Fruit fly (Drosophila melanogaster) whole organism, embryonic: ENCODE measurements around the gene CG13917.

Source experiments
- Aef1 ChIP-seq: fragments of 200-800 bp; sonication (Bioruptor generic); IDR thresholded peaks from 3 replicates; pipeline ENCODE4 v1.3.6; 2022; ENCODE audit warnings: missing biosample characterization, missing genetic modification characterization
- Atf3 ChIP-seq: fragments of 200-800 bp; sonication (Bioruptor generic); optimal IDR thresholded peaks from 3 replicates; lab custom pipeline; 2016; ENCODE audit warnings: missing biosample characterization, missing genetic modification characterization
- C15 ChIP-seq: fragments of 200-800 bp; sonication (Bioruptor generic); IDR thresholded peaks from 3 replicates; pipeline ENCODE4 v1.3.6; 2022; ENCODE audit warnings: missing biosample characterization, missing genetic modification characterization
- CG10654 ChIP-seq: fragments of 200-800 bp; sonication (Bioruptor generic); optimal IDR thresholded peaks from 2 replicates; lab custom pipeline; 2016; ENCODE audit warnings: missing biosample characterization, missing genetic modification characterization
- CG11247 ChIP-seq: fragments of 200-800 bp; sonication (Bioruptor generic); IDR thresholded peaks from 2 replicates; pipeline ENCODE4 v1.3.6; 2022; ENCODE audit warnings: missing biosample characterization, missing genetic modification characterization
- CG11398 ChIP-seq: fragments of 200-800 bp; sonication (Bioruptor generic); optimal IDR thresholded peaks from 2 replicates; lab custom pipeline; 2016; ENCODE audit warnings: missing biosample characterization, missing genetic modification characterization
- CG11456 ChIP-seq: fragments of 200-800 bp; sonication (Bioruptor generic); IDR thresholded peaks from 3 replicates; pipeline ENCODE4 v1.3.6; 2022; ENCODE audit warnings: missing biosample characterization, missing genetic modification characterization
- CG12104 ChIP-seq: fragments of 200-800 bp; sonication (Bioruptor generic); optimal IDR thresholded peaks from 3 replicates; lab custom pipeline; 2016; ENCODE audit warnings: missing biosample characterization, missing genetic modification characterization
- CG1233 ChIP-seq: fragments of 200-800 bp; sonication (Bioruptor generic); optimal IDR thresholded peaks from 4 replicates; lab custom pipeline; 2018; ENCODE audit warnings: missing biosample characterization, mild to moderate bottlenecking, missing genetic modification characterization
- CG15514 ChIP-seq: fragments of 200-800 bp; sonication (Bioruptor generic); optimal IDR thresholded peaks from 3 replicates; lab custom pipeline; 2017; ENCODE audit warnings: missing biosample characterization, missing genetic modification characterization, mild to moderate bottlenecking, moderate library complexity, missing genetic modification reagents
- CG15696 ChIP-seq: fragments of 200-800 bp; sonication (Bioruptor generic); optimal IDR thresholded peaks from 2 replicates; lab custom pipeline; 2019; ENCODE audit warnings: missing biosample characterization, mild to moderate bottlenecking, missing genetic modification characterization, moderate library complexity
- CG16863 ChIP-seq: fragments of 200-800 bp; sonication (Bioruptor generic); optimal IDR thresholded peaks from 3 replicates; lab custom pipeline; 2016; ENCODE audit warnings: missing biosample characterization, missing genetic modification characterization
- CG17385 ChIP-seq: fragments of 200-800 bp; sonication (Bioruptor generic); optimal IDR thresholded peaks from 3 replicates; lab custom pipeline; 2018; ENCODE audit warnings: missing biosample characterization, mild to moderate bottlenecking, missing genetic modification characterization
- CG2199 ChIP-seq: fragments of 200-800 bp; sonication (Bioruptor generic); IDR thresholded peaks from 3 replicates; pipeline ENCODE4 v1.3.6; 2022; ENCODE audit warnings: missing biosample characterization, missing genetic modification characterization
- CG2202 ChIP-seq: fragments of 200-800 bp; sonication (Bioruptor generic); optimal IDR thresholded peaks from 2 replicates; lab custom pipeline; 2018; ENCODE audit warnings: missing biosample characterization, mild to moderate bottlenecking, missing genetic modification characterization
- CG2889 ChIP-seq: fragments of 200-800 bp; sonication (Bioruptor generic); IDR thresholded peaks from 3 replicates; pipeline ENCODE4 v1.3.6; 2022; ENCODE audit warnings: missing biosample characterization, missing genetic modification characterization
- CG30403 ChIP-seq: fragments of 200-800 bp; sonication (Bioruptor generic); optimal IDR thresholded peaks from 3 replicates; lab custom pipeline; 2016; ENCODE audit warnings: missing biosample characterization, missing genetic modification characterization
- CG32532 ChIP-seq: fragments of 200-800 bp; sonication (Bioruptor generic); IDR thresholded peaks from 2 replicates; pipeline ENCODE4 v1.3.6; 2022; ENCODE audit warnings: missing biosample characterization, missing genetic modification characterization
- CG4820 ChIP-seq: fragments of 200-800 bp; sonication (Bioruptor generic); optimal IDR thresholded peaks from 3 replicates; lab custom pipeline; 2016; ENCODE audit warnings: missing biosample characterization, missing genetic modification characterization
- CG7357 ChIP-seq: fragments of 200-800 bp; sonication (Bioruptor generic); IDR thresholded peaks from 3 replicates; pipeline ENCODE4 v1.3.6; 2022; ENCODE audit warnings: missing biosample characterization, missing genetic modification characterization
- Dip3 ChIP-seq: fragments of 200-800 bp; sonication (Bioruptor generic); optimal IDR thresholded peaks from 3 replicates; lab custom pipeline; 2016; ENCODE audit warnings: missing biosample characterization, missing genetic modification characterization
- Dref ChIP-seq: fragments of 200-800 bp; sonication (Bioruptor generic); IDR thresholded peaks from 2 replicates; pipeline ENCODE4 v1.3.6; 2022; ENCODE audit warnings: missing biosample characterization, missing genetic modification characterization
- ERR ChIP-seq: fragments of 200-800 bp; sonication (Bioruptor generic); optimal IDR thresholded peaks from 2 replicates; lab custom pipeline; 2016; ENCODE audit warnings: missing biosample characterization, missing genetic modification characterization
- HLH54F ChIP-seq: fragments of 200-800 bp; sonication (Bioruptor generic); optimal IDR thresholded peaks from 3 replicates; lab custom pipeline; 2016; ENCODE audit warnings: missing biosample characterization, missing genetic modification characterization
- Mad ChIP-seq: fragments of 200-800 bp; sonication (Bioruptor generic); optimal IDR thresholded peaks from 2 replicates; lab custom pipeline; 2016; ENCODE audit warnings: missing biosample characterization, missing genetic modification characterization
- Meics ChIP-seq: fragments of 200-800 bp; sonication (Bioruptor generic); optimal IDR thresholded peaks from 2 replicates; lab custom pipeline; 2017; ENCODE audit warnings: missing biosample characterization, mild to moderate bottlenecking, missing genetic modification characterization
- NfI ChIP-seq: fragments of 200-800 bp; sonication (Bioruptor generic); optimal IDR thresholded peaks from 3 replicates; lab custom pipeline; 2018; ENCODE audit warnings: missing biosample characterization, mild to moderate bottlenecking, missing genetic modification characterization, moderate library complexity
- Side ChIP-seq: fragments of 200-800 bp; sonication (Bioruptor generic); optimal IDR thresholded peaks from 2 replicates; lab custom pipeline; 2016; ENCODE audit warnings: missing biosample characterization, missing genetic modification characterization
- Xbp1 ChIP-seq: fragments of 200-800 bp; sonication (Bioruptor generic); optimal IDR thresholded peaks from 3 replicates; lab custom pipeline; 2016; ENCODE audit warnings: missing biosample characterization, mild to moderate bottlenecking, missing genetic modification characterization
- ase ChIP-seq: fragments of 200-800 bp; sonication (Bioruptor generic); IDR thresholded peaks from 3 replicates; pipeline ENCODE4 v1.3.6; 2022; ENCODE audit warnings: missing biosample characterization, missing genetic modification characterization
- chm ChIP-seq: fragments of 200-800 bp; sonication (Bioruptor generic); IDR thresholded peaks from 2 replicates; pipeline ENCODE4 v1.3.6; 2022; ENCODE audit warnings: missing biosample characterization, missing genetic modification characterization
- crp ChIP-seq, 2 experiments: fragments of 200-800 bp; sonication (Bioruptor generic); optimal IDR thresholded peaks; 2 replicates in 1 of 2; 3 replicates in 1 of 2; lab custom pipeline; 2017; ENCODE audit warnings: missing biosample characterization in 2 of 2, missing genetic modification characterization in 2 of 2, mild to moderate bottlenecking in 1 of 2, moderate library complexity in 1 of 2
- danr ChIP-seq: fragments of 200-800 bp; sonication (Bioruptor generic); IDR thresholded peaks from 2 replicates; pipeline ENCODE4 v1.3.6; 2022; ENCODE audit warnings: missing biosample characterization, missing genetic modification characterization
- dysf ChIP-seq: fragments of 200-800 bp; sonication (Bioruptor generic); IDR thresholded peaks from 3 replicates; pipeline ENCODE4 v1.3.6; 2022; ENCODE audit warnings: missing biosample characterization, missing genetic modification characterization
- eve ChIP-seq, 2 experiments: fragments of >200 bp; optimal IDR thresholded peaks; 2 replicates each; lab custom pipeline; 2017; ENCODE audit warnings: missing biosample characterization in 2 of 2, missing genetic modification characterization in 2 of 2
- fu2 ChIP-seq: fragments of 200-800 bp; sonication (Bioruptor generic); optimal IDR thresholded peaks from 2 replicates; lab custom pipeline; 2016; ENCODE audit warnings: missing biosample characterization, missing genetic modification characterization
- gfzf ChIP-seq: fragments of 200-800 bp; sonication (Bioruptor generic); optimal IDR thresholded peaks from 2 replicates; lab custom pipeline; 2016; ENCODE audit warnings: missing biosample characterization, mild to moderate bottlenecking, missing genetic modification characterization, moderate library complexity
- h ChIP-seq: fragments of >200 bp; optimal IDR thresholded peaks from 2 replicates; lab custom pipeline; 2017
- ham ChIP-seq: fragments of 200-800 bp; sonication (Bioruptor generic); IDR thresholded peaks from 2 replicates; pipeline ENCODE4 v1.3.6; 2022; ENCODE audit warnings: missing biosample characterization, missing genetic modification characterization
- ind ChIP-seq: fragments of 200-800 bp; sonication (Bioruptor generic); optimal IDR thresholded peaks from 3 replicates; lab custom pipeline; 2016; ENCODE audit warnings: missing biosample characterization, missing genetic modification characterization
- lola ChIP-seq, 3 experiments: fragments of >200 bp in 2 of 3; fragments of 200-800 bp in 1 of 3; sonication (Bioruptor generic) in 1 of 3; optimal IDR thresholded peaks; 2 replicates each; lab custom pipeline; 2017 to 2019; ENCODE audit warnings: missing biosample characterization in 3 of 3, missing genetic modification characterization in 3 of 3, mild to moderate bottlenecking in 1 of 3, moderate library complexity in 1 of 3
- mam ChIP-seq: fragments of 200-800 bp; sonication (Bioruptor generic); optimal IDR thresholded peaks from 3 replicates; lab custom pipeline; 2016; ENCODE audit warnings: missing biosample characterization, missing genetic modification characterization
- org-1 ChIP-seq: fragments of 200-800 bp; sonication (Bioruptor generic); optimal IDR thresholded peaks from 2 replicates; lab custom pipeline; 2017; ENCODE audit warnings: missing biosample characterization, missing genetic modification characterization
- otp ChIP-seq: fragments of 200-800 bp; sonication (Bioruptor generic); IDR thresholded peaks from 3 replicates; pipeline ENCODE4, ENCODE4 v1.3.6; 2022; ENCODE audit warnings: missing biosample characterization, missing genetic modification characterization
- sens-2 ChIP-seq: fragments of 200-800 bp; sonication (Bioruptor generic); IDR thresholded peaks from 2 replicates; pipeline ENCODE4 v1.3.6; 2022; ENCODE audit warnings: missing biosample characterization, missing genetic modification characterization
- sqz ChIP-seq: fragments of 200-800 bp; sonication (Bioruptor generic); optimal IDR thresholded peaks from 3 replicates; lab custom pipeline; 2018; ENCODE audit warnings: missing biosample characterization, mild to moderate bottlenecking, missing genetic modification characterization
- tgo ChIP-seq: fragments of 200-800 bp; sonication (Bioruptor generic); IDR thresholded peaks from 3 replicates; pipeline ENCODE4 v1.3.6; 2022; ENCODE audit warnings: missing biosample characterization, missing genetic modification characterization
- ttk ChIP-seq: fragments of 200-800 bp; sonication (Bioruptor generic); IDR thresholded peaks from 2 replicates; pipeline ENCODE4 v2.1.2; 2022; ENCODE audit warnings: missing biosample characterization, missing genetic modification characterization
- wor ChIP-seq: fragments of 200-800 bp; sonication (Bioruptor generic); IDR thresholded peaks from 2 replicates; pipeline ENCODE4 v1.3.6; 2022; ENCODE audit warnings: missing biosample characterization, missing genetic modification characterization
- yki ChIP-seq: fragments of >200 bp; optimal IDR thresholded peaks from 3 replicates; lab custom pipeline; 2018
- z ChIP-seq: fragments of 200-800 bp; sonication (Bioruptor generic); IDR thresholded peaks from 3 replicates; pipeline ENCODE4 v1.3.6; 2022; ENCODE audit warnings: missing biosample characterization, missing genetic modification characterization
- zfh1 ChIP-seq: fragments of 200-800 bp; sonication (Bioruptor generic); IDR thresholded peaks from 3 replicates; pipeline ENCODE4 v1.3.6; 2022; ENCODE audit warnings: missing biosample characterization, missing genetic modification characterization

The CG13917 gene

DNA sequence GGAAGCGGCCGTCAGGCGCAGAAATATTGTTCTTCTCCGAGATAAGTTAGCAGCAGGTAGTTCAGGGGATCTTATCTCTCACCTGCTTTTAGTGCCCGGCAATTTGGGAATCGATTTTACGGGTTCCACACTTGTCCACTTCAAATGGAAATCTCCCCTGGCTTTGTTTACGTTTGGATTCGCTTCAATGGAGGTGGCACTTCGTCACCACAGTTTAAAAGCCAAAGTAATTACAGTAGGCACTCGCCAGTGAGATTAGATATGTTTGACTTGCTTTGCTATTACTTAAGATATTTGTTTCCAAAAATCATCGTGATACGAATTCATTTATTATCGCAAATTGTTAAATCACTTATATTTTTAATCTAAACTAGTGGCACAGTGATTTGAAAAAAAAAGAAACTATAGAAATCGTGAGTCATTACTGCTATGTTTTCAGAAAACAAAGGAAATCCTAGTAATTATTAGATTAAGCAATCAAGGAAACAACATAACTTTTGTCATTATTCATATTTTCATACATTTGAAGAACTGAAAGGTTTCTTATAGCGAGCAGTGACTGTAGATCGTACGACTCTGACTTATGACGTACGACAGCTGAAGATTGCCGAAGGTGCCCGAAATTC is 28.0 kb upstream of the CG13917 start (continued):
- TF ChIP-seq Xbp1 (GFP tag; lab: Kevin White, UChicago) (peak; percentile 61), eve (GFP tag; optimal IDR thresholded peaks at IDR 0.05; lab: Kevin White, UChicago) (no peak), lola (GFP tag; optimal IDR thresholded peaks at IDR 0.05; lab: Kevin White, UChicago) (peak in 1 of 3 experiments; percentile 34), CG2202 (no peak), sqz (GFP tag; lab: Kevin White, UChicago) (peak; percentile 27), CG4820 (peak; percentile 37), Dref (GFP tag; lab: Robert Waterston, UW) (no peak), CG2889 (GFP tag; lab: Robert Waterston, UW) (no peak), Mad (GFP tag; lab: Kevin White, UChicago) (no peak), CG12104 (GFP tag; lab: Kevin White, UChicago) (peak; percentile 57), CG11456 (GFP tag; lab: Robert Waterston, UW) (no peak), C15 (GFP tag; lab: Robert Waterston, UW) (no peak), Aef1 (GFP tag; lab: Robert Waterston, UW) (peak; percentile 30; the same call in 1 of the 3 replicates), otp (no peak), dysf (peak; percentile 73), CG17385 (GFP tag; lab: Kevin White, UChicago) (peak; percentile 70), z (GFP tag; lab: Robert Waterston, UW) (no peak), org-1 (GFP tag; lab: Kevin White, UChicago) (peak; percentile 31), wor (GFP tag; lab: Robert Waterston, UW) (peak; percentile 26; the same call in 1 of the 2 replicates), sens-2 (no peak), Dip3 (peak; percentile 65), yki (lab: Kevin White, UChicago) (no peak), CG11398 (no peak), ERR (GFP tag; lab: Kevin White, UChicago) (peak; percentile 19), CG16863 (GFP tag; lab: Kevin White, UChicago) (peak; percentile 57), ind (GFP tag; lab: Kevin White, UChicago) (peak; percentile 62), NfI (GFP tag; lab: Kevin White, UChicago) (peak; percentile 57), CG10654 (GFP tag; lab: Kevin White, UChicago) (peak; percentile 13), CG2199 (no peak), fu2 (peak; percentile 34), zfh1 (GFP tag; lab: Robert Waterston, UW) (no peak), CG15514 (peak; percentile 48), Atf3 (GFP tag; lab: Kevin White, UChicago) (no peak), CG32532 (GFP tag; lab: Robert Waterston, UW) (peak; percentile 68), CG30403 (GFP tag; lab: Kevin White, UChicago) (peak; percentile 80), gfzf (GFP tag; lab: Kevin White, UChicago) (no peak), HLH54F (GFP tag; lab: Kevin White, UChicago) (peak; percentile 50), CG7357 (no peak), ase (GFP tag; lab: Robert Waterston, UW) (no peak), Side (GFP tag; lab: Kevin White, UChicago) (peak; percentile 29), ttk (GFP tag; lab: Robert Waterston, UW) (0 out of 2 replicates have a peak, but pooled peaks have one; percentile 22), tgo (GFP tag; lab: Robert Waterston, UW) (peak; percentile 45; the same call in 1 of the 3 replicates), CG15696 (tag; lab: Kevin White, UChicago) (peak; percentile 23), chm (no peak), danr (GFP tag; lab: Robert Waterston, UW) (0 out of 2 replicates have a peak, but pooled peaks have one; percentile 11), mam (peak; percentile 62), CG11247 (GFP tag; lab: Robert Waterston, UW) (peak; percentile 11; the same call in 1 of the 2 replicates), crp (GFP tag; optimal IDR thresholded peaks at IDR 0.05; lab: Kevin White, UChicago) (no peak), CG1233 (GFP tag; lab: Kevin White, UChicago) (peak; percentile 66), Meics (GFP tag; lab: Kevin White, UChicago) (peak; percentile 79), ham (GFP tag; lab: Robert Waterston, UW) (no peak), h (lab: Kevin White, UChicago) (no peak)
